Worm (Caenorhabditis elegans) whole organism, mixed stage, embryonic: Measurements from ENCODE around the gene lips-1.

Source experiments
- nhr-237 ChIP-seq: fragments of 150-350 bp; optimal IDR thresholded peaks from 2 replicates; lab custom pipeline; 2014; ENCODE audit warnings: missing biosample characterization, missing genetic modification characterization
- pha-4 ChIP-seq: fragments of 150-350 bp; optimal IDR thresholded peaks from 2 replicates; lab custom pipeline; 2018; ENCODE audit warnings: missing biosample characterization, missing genetic modification reagents, missing genetic modification characterization
- unc-39 ChIP-seq: fragments of 150-350 bp; optimal IDR thresholded peaks from 2 replicates; lab custom pipeline; 2014; ENCODE audit warnings: missing biosample characterization, missing genetic modification characterization
- zip-8 ChIP-seq: fragments of 150-350 bp; optimal IDR thresholded peaks from 2 replicates; lab custom pipeline; 2014; ENCODE audit warnings: missing biosample characterization, missing genetic modification characterization

DNA sequence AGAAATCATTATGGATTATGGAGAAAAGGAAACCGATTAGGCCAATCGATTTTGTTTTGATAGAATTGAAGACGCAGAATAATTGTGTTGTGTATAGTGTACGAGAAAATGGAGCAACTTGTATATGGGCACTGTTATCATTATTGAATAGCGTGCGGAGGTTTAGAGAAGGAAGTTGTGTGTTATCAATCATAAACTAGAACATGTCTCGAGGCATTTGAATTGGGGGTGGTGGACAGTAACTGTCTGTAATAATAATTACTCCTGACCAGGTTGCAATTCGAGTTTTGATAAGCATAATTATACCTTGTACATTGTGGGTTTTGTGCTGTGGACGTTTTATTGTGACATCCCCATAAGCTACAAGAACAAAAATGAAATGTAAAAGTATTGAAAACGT, 25.8 kb upstream of the lips-1 start, which contains the start of gene cdf-2:
- TF ChIP-seq pha-4 (no peak), nhr-237 (tag; lab: Kevin White, UChicago) (no peak), unc-39 (tag; lab: Kevin White, UChicago) (no peak), zip-8 (tag; lab: Kevin White, UChicago) (no peak)
